Worm (Caenorhabditis elegans) whole organism, young adult: Measurements from ENCODE around the gene C52E4.7.

Experiments used
- B0261.1 ChIP-seq: sonication (generic microtip); optimal IDR thresholded peaks from 2 replicates; lab custom pipeline; 2016; ENCODE audit warnings: mild to moderate bottlenecking, missing genetic modification characterization, moderate library complexity, missing compliant biosample characterization
- F33H1.4 ChIP-seq: fragments of 200-800 bp; sonication (Bioruptor generic); IDR thresholded peaks from 2 replicates; pipeline ENCODE4 v1.3.6; 2022; ENCODE audit warnings: missing genetic modification reagents, missing genetic modification characterization, missing compliant biosample characterization
- ama-1 ChIP-seq, 3 experiments: fragments of 150-350 bp in 1 of 3; sonication (generic microtip) in 2 of 3; optimal IDR thresholded peaks; 2 replicates each; lab custom pipeline; 2014 to 2018; ENCODE audit warnings: missing biosample characterization in 2 of 3, missing genetic modification characterization in 2 of 3, missing genetic modification reagents in 2 of 3
- attf-3 ChIP-seq: fragments of 200-800 bp; sonication (Bioruptor generic); conservative IDR thresholded peaks from 2 replicates; pipeline ENCODE4 v1.3.6; 2022; ENCODE audit warnings: missing genetic modification reagents, missing genetic modification characterization, missing compliant biosample characterization
- egl-44 ChIP-seq: fragments of 200-800 bp; sonication (Bioruptor generic); IDR thresholded peaks from 2 replicates; pipeline ENCODE4 v1.3.6; 2022; ENCODE audit warnings: missing genetic modification reagents, missing genetic modification characterization, missing compliant biosample characterization
- hlh-12 ChIP-seq: sonication (generic microtip); optimal IDR thresholded peaks from 2 replicates; lab custom pipeline; 2016; ENCODE audit warnings: missing genetic modification characterization, missing compliant biosample characterization
- madf-10 ChIP-seq: sonication (generic microtip); optimal IDR thresholded peaks from 2 replicates; lab custom pipeline; 2016; ENCODE audit warnings: mild to moderate bottlenecking, missing genetic modification characterization, missing compliant biosample characterization
- mcd-1 ChIP-seq: fragments of 200-800 bp; sonication (Bioruptor generic); IDR thresholded peaks from 2 replicates; pipeline ENCODE4 v1.3.6; 2022; ENCODE audit warnings: missing genetic modification reagents, missing genetic modification characterization, missing compliant biosample characterization
- nfya-1 ChIP-seq: sonication (generic microtip); optimal IDR thresholded peaks from 2 replicates; lab custom pipeline; 2017; ENCODE audit warnings: antibody characterized with exemption, missing compliant biosample characterization, missing genetic modification characterization, borderline replicate concordance; ENCODE audit not compliant: insufficient read depth
- nfya-2 ChIP-seq: fragments of 200-800 bp; sonication (Bioruptor generic); IDR thresholded peaks from 2 replicates; pipeline ENCODE4 v1.3.6; 2022; ENCODE audit warnings: missing genetic modification reagents, missing genetic modification characterization, missing compliant biosample characterization
- unc-130 ChIP-seq: sonication (generic microtip); optimal IDR thresholded peaks from 2 replicates; lab custom pipeline; 2016; ENCODE audit warnings: missing genetic modification reagents, missing genetic modification characterization, missing compliant biosample characterization

- TF ChIP-seq F33H1.4 (no peak), mcd-1 (GFP tag; lab: Robert Waterston, UW) (no peak), ama-1 (optimal IDR thresholded peaks at IDR 0.05; lab: Kevin White, UChicago) (no peak), ama-1 (GFP tag; optimal IDR thresholded peaks at IDR 0.05; lab: Kevin White, UChicago) (no peak), nfya-2 (GFP tag; lab: Robert Waterston, UW) (no peak), nfya-1 (tag; lab: Kevin White, UChicago) (no peak), egl-44 (no peak), hlh-12 (no peak), B0261.1 (no peak), attf-3 (no peak), unc-130 (GFP tag; lab: Kevin White, UChicago) (no peak), madf-10 (tag; lab: Kevin White, UChicago) (peak; percentile 19)
Measured at ce11 chrV:11976734-11977133, 17.4 kb upstream of the C52E4.7 start.
